Worm (Caenorhabditis elegans): ENCODE measurements around the gene F56A8.4.

Gene F56A8.4

ce11 chrIII:13301983-13302382 lies 38.9 kb downstream of the F56A8.4 start:
- TF ChIP-seq nhr-67 (tag; optimal IDR thresholded peaks at IDR 0.05) (no peak), lin-39 (tag; optimal IDR thresholded peaks at IDR 0.05) (no peak), ceh-82 (tag; optimal IDR thresholded peaks at IDR 0.05) (no peak), ceh-28 (tag; optimal IDR thresholded peaks at IDR 0.05) (no peak), nhr-12 (tag; optimal IDR thresholded peaks at IDR 0.05) (no peak), R02D3.7 (tag; optimal IDR thresholded peaks at IDR 0.05) (no peak), egl-27 (tag; optimal IDR thresholded peaks at IDR 0.05) (no peak), hmg-11 (tag; optimal IDR thresholded peaks at IDR 0.05) (no peak), fkh-2 (tag; optimal IDR thresholded peaks at IDR 0.05) (no peak)

- TF ChIP-seq unc-39 (tag; optimal IDR thresholded peaks at IDR 0.05) (no peak), egl-5 (tag; optimal IDR thresholded peaks at IDR 0.05) (no peak), ceh-82 (tag; optimal IDR thresholded peaks at IDR 0.05) (no peak), skn-1 (tag; optimal IDR thresholded peaks at IDR 0.05) (no peak), nhr-25 (tag; optimal IDR thresholded peaks at IDR 0.05) (no peak), fkh-10 (GFP tag; optimal IDR thresholded peaks at IDR 0.05) (no peak), ceh-9 (tag; optimal IDR thresholded peaks at IDR 0.05) (no peak), elt-1 (tag; optimal IDR thresholded peaks at IDR 0.05) (no peak), zag-1 (tag; optimal IDR thresholded peaks at IDR 0.05) (no peak), nhr-23 (tag; optimal IDR thresholded peaks at IDR 0.05) (no peak), lin-39 (tag; optimal IDR thresholded peaks at IDR 0.05) (no peak), ama-1 (optimal IDR thresholded peaks at IDR 0.05) (no peak), ztf-11 (tag; optimal IDR thresholded peaks at IDR 0.05) (no peak)
Observed at ce11 chrIII:13302578-13302977, 39.5 kb downstream of the F56A8.4 start.

ce11 chrIII:13305537-13305936 lies 42.5 kb downstream of the F56A8.4 start:
- TF ChIP-seq snpc-4 (tag; optimal IDR thresholded peaks at IDR 0.05) (no peak), ama-1 (optimal IDR thresholded peaks at IDR 0.05) (no peak), unc-62 (GFP tag; optimal IDR thresholded peaks at IDR 0.05) (no peak), unc-39 (tag; optimal IDR thresholded peaks at IDR 0.05) (no peak), nhr-28 (tag; optimal IDR thresholded peaks at IDR 0.05) (no peak), egl-5 (tag; optimal IDR thresholded peaks at IDR 0.05) (no peak)

ce11 chrIII:13307107-13307506 lies 44.0 kb downstream of the F56A8.4 start, which contains the start of the genes klp-19 and slc-36.1:
Gene klp-19 (minus strand): TSS chrIII:13307259.
Gene slc-36.1 (plus strand): TSS chrIII:13307502.
- TF ChIP-seq mdl-1 (tag; optimal IDR thresholded peaks at IDR 0.05) (no peak), unc-62 (GFP tag; optimal IDR thresholded peaks at IDR 0.05) (no peak), pha-4 (tag; optimal IDR thresholded peaks at IDR 0.05) (peak; percentile 64), egl-27 (tag; optimal IDR thresholded peaks at IDR 0.05) (no peak), nhr-43 (tag; optimal IDR thresholded peaks at IDR 0.05; ENCODE audit: poor library complexity, severe bottlenecking) (peak; percentile 7), hmg-11 (tag; optimal IDR thresholded peaks at IDR 0.05) (peak; percentile 72), elt-2 (tag; optimal IDR thresholded peaks at IDR 0.05) (peak; percentile 0), lin-15B (tag; optimal IDR thresholded peaks at IDR 0.05) (peak; percentile 41), nhr-23 (tag; optimal IDR thresholded peaks at IDR 0.05) (peak; percentile 53), snpc-4 (tag; optimal IDR thresholded peaks at IDR 0.05) (peak; percentile 2)

- TF ChIP-seq elt-2 (tag; optimal IDR thresholded peaks at IDR 0.05) (peak; percentile 32), egl-5 (tag; optimal IDR thresholded peaks at IDR 0.05) (no peak), fkh-2 (tag; optimal IDR thresholded peaks at IDR 0.05) (no peak), ZK546.5 (tag; optimal IDR thresholded peaks at IDR 0.05) (no peak), sea-2 (GFP tag; optimal IDR thresholded peaks at IDR 0.05) (no peak), nhr-23 (tag; optimal IDR thresholded peaks at IDR 0.05) (peak; percentile 26), elt-3 (tag; optimal IDR thresholded peaks at IDR 0.05) (no peak), ceh-16 (tag; optimal IDR thresholded peaks at IDR 0.05) (no peak), ztf-11 (tag; optimal IDR thresholded peaks at IDR 0.05) (no peak), ceh-9 (tag; optimal IDR thresholded peaks at IDR 0.05) (no peak), ceh-82 (tag; optimal IDR thresholded peaks at IDR 0.05) (no peak), pha-4 (tag; optimal IDR thresholded peaks at IDR 0.05) (peak; percentile 67), eor-1 (tag; optimal IDR thresholded peaks at IDR 0.05) (no peak), egl-27 (tag; optimal IDR thresholded peaks at IDR 0.05) (no peak), pqm-1 (tag; optimal IDR thresholded peaks at IDR 0.05) (peak; percentile 56), mdl-1 (tag; optimal IDR thresholded peaks at IDR 0.05) (no peak), lin-39 (tag; optimal IDR thresholded peaks at IDR 0.05) (no peak), ztf-4 (tag; optimal IDR thresholded peaks at IDR 0.05) (no peak)
Observed at ce11 chrIII:13310552-13310951, 47.5 kb downstream of the F56A8.4 start.
